Worm (Caenorhabditis elegans): Measurements from ENCODE around the gene srd-33.
A peak's percentile ranks its signal among the peaks of the same experiment; 100 is the strongest.

DNA sequence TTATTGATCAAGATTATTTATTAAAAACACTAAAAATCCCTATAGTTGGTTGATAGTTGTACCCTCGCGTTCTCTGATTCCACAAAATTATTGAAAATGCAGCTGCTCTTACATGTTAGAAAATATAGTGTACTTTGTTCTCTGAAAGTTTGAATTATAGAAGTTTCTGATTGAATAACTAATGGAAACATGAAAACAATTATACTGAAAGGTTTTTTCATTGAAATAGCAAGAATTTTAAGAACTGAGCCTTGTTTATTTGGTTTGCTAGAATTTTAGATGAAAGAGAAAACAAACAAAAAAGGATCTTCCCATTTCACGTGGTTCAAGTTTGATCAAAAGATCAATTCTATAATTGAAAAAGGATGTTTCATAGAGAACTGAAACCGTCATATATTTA, 4.6 kb upstream of the srd-33 start:
- TF ChIP-seq zag-1 (tag; optimal IDR thresholded peaks at IDR 0.05): no peak
- no peak for TF ChIP-seq mdl-1 (tag; optimal IDR thresholded peaks at IDR 0.05)
- peak in 1 of 2 experiments; percentile 12 for TF ChIP-seq lsy-2 (tag; optimal IDR thresholded peaks at IDR 0.05)
- no peak for TF ChIP-seq nhr-237 (tag; optimal IDR thresholded peaks at IDR 0.05)
- no peak for TF ChIP-seq ztf-11 (tag; optimal IDR thresholded peaks at IDR 0.05)
- TF ChIP-seq mab-5 (tag; optimal IDR thresholded peaks at IDR 0.05): no peak
- no peak for TF ChIP-seq unc-62 (GFP tag; optimal IDR thresholded peaks at IDR 0.05)
- TF ChIP-seq nhr-77 (tag; optimal IDR thresholded peaks at IDR 0.05): no peak
- TF ChIP-seq alr-1 (tag; optimal IDR thresholded peaks at IDR 0.05): no peak

Data from whole organism, L2 larva.